Worm (Caenorhabditis elegans): ENCODE results near the gene F49F1.2.
"Not testable (repeated sequence)": the region's sequence is repeated elsewhere in the genome, so short reads cannot be mapped to it uniquely, and the experiment has no call there.

Gene F49F1.2

ce11 chrIV:4142986-4143385 is 27.2 kb downstream of the F49F1.2 start, which contains the start of gene F49F1.12:
TSS of gene F49F1.12 (minus strand) at chrIV:4143086.
- TF ChIP-seq nhr-11, ztf-11, egl-27 (tag; optimal IDR thresholded peaks at IDR 0.05): not testable (repeated sequence)

ce11 chrIV:4144784-4145183 is 29.0 kb downstream of the F49F1.2 start, which contains the start of gene R07C12.3:
TSS of gene R07C12.3 (plus strand) at chrIV:4145084.
- TF ChIP-seq nhr-25 (tag; optimal IDR thresholded peaks at IDR 0.05) (no peak), nhr-67 (tag; optimal IDR thresholded peaks at IDR 0.05) (no peak), nhr-11 (tag; optimal IDR thresholded peaks at IDR 0.05) (no peak), eor-1 (tag; optimal IDR thresholded peaks at IDR 0.05) (no peak), elt-2 (tag; optimal IDR thresholded peaks at IDR 0.05) (no peak)

ce11 chrIV:4147891-4148290 is 32.1 kb downstream of the F49F1.2 start:
- TF ChIP-seq nhr-77 (tag; optimal IDR thresholded peaks at IDR 0.05), result no peak
- TF ChIP-seq ztf-4 (tag; optimal IDR thresholded peaks at IDR 0.05), result no peak
- peak; percentile 42 for TF ChIP-seq pha-4 (tag; optimal IDR thresholded peaks at IDR 0.05)
- TF ChIP-seq pqm-1 (tag; optimal IDR thresholded peaks at IDR 0.05), result peak; percentile 83
- no peak for TF ChIP-seq ztf-11 (tag; optimal IDR thresholded peaks at IDR 0.05)
- no peak for TF ChIP-seq nhr-76 (tag; optimal IDR thresholded peaks at IDR 0.05)
- no peak for TF ChIP-seq lin-39 (tag; optimal IDR thresholded peaks at IDR 0.05)
- no peak for TF ChIP-seq sea-2 (GFP tag; optimal IDR thresholded peaks at IDR 0.05)
- peak; percentile 93 for TF ChIP-seq elt-2 (tag; optimal IDR thresholded peaks at IDR 0.05)
- no peak for TF ChIP-seq R02D3.7 (tag; optimal IDR thresholded peaks at IDR 0.05)
- no peak for TF ChIP-seq zag-1 (tag; optimal IDR thresholded peaks at IDR 0.05)
- no peak for TF ChIP-seq nhr-12 (tag; optimal IDR thresholded peaks at IDR 0.05)
- TF ChIP-seq unc-62 (GFP tag; optimal IDR thresholded peaks at IDR 0.05), result no peak
- peak; percentile 53 for TF ChIP-seq jun-1 (tag; optimal IDR thresholded peaks at IDR 0.05)
- no peak for TF ChIP-seq ceh-9 (tag; optimal IDR thresholded peaks at IDR 0.05)
- TF ChIP-seq nhr-25 (tag; optimal IDR thresholded peaks at IDR 0.05), result no peak
- no peak for TF ChIP-seq ZK546.5 (tag; optimal IDR thresholded peaks at IDR 0.05)
- TF ChIP-seq fos-1 (tag; optimal IDR thresholded peaks at IDR 0.05), result no peak

- TF ChIP-seq nfya-1 (tag; optimal IDR thresholded peaks at IDR 0.05; ENCODE audit: insufficient read depth) (no peak), elt-2 (tag; optimal IDR thresholded peaks at IDR 0.05) (peak; percentile 51), snpc-4 (tag; optimal IDR thresholded peaks at IDR 0.05) (no peak), nhr-67 (tag; optimal IDR thresholded peaks at IDR 0.05) (no peak), ztf-4 (tag; optimal IDR thresholded peaks at IDR 0.05) (no peak), egl-27 (tag; optimal IDR thresholded peaks at IDR 0.05) (no peak), ceh-16 (tag; optimal IDR thresholded peaks at IDR 0.05) (no peak), ceh-82 (tag; optimal IDR thresholded peaks at IDR 0.05) (no peak), aly-2 (tag; optimal IDR thresholded peaks at IDR 0.05) (no peak)
Measured at ce11 chrIV:4150138-4150537, 34.4 kb downstream of the F49F1.2 start.

DNA sequence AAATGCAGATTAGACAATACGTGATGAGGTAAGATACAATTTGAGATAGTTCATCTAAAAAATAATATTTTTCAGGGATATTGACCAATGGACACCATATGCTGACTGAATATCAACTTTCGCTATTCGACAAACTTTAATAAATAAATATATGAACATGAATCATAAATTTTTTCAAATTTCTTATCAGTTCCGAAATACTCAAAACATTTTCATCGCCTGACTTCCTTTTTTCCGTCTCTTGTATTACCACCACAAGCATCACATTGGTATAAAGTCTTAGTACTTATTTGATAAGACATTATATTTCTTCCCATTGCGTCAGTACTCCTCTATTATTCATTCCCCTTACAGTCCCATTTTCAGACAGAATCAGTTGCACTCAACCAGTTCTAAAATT is 36.4 kb downstream of the F49F1.2 start, which contains the start of the genes K08D10.10 and R07C12.1:
TSS of gene K08D10.10 (plus strand) at position 93 of the 400 bp plus-strand sequence.
TSS of gene R07C12.1 (plus strand) at position 314 of the 400 bp plus-strand sequence.
- peak; percentile 74 for TF ChIP-seq elt-2 (tag; optimal IDR thresholded peaks at IDR 0.05)
- peak; percentile 10 for TF ChIP-seq jun-1 (tag; optimal IDR thresholded peaks at IDR 0.05)
- no peak for TF ChIP-seq nhr-77 (tag; optimal IDR thresholded peaks at IDR 0.05)

ce11 chrIV:4154641-4155040 is 38.9 kb downstream of the F49F1.2 start, which contains the start of gene K08D10.14:
TSS of gene K08D10.14 (plus strand) at chrIV:4154941.
- peak; percentile 51 for TF ChIP-seq elt-2 (tag; optimal IDR thresholded peaks at IDR 0.05)
- TF ChIP-seq lin-15B (tag; optimal IDR thresholded peaks at IDR 0.05), result no peak

- TF ChIP-seq zag-1 (tag; optimal IDR thresholded peaks at IDR 0.05), result no peak
- no peak for TF ChIP-seq fkh-2 (tag; optimal IDR thresholded peaks at IDR 0.05)
- TF ChIP-seq nhr-12 (tag; optimal IDR thresholded peaks at IDR 0.05), result no peak
- TF ChIP-seq hmg-11 (tag; optimal IDR thresholded peaks at IDR 0.05), result no peak
- no peak for TF ChIP-seq sea-2 (GFP tag; optimal IDR thresholded peaks at IDR 0.05)
- TF ChIP-seq ceh-82 (tag; optimal IDR thresholded peaks at IDR 0.05), result no peak
- no peak for TF ChIP-seq pha-4 (tag; optimal IDR thresholded peaks at IDR 0.05)
- no peak for TF ChIP-seq egl-27 (tag; optimal IDR thresholded peaks at IDR 0.05)
- no peak for TF ChIP-seq elt-1 (tag; optimal IDR thresholded peaks at IDR 0.05)
- no peak for TF ChIP-seq tbx-2 (tag; optimal IDR thresholded peaks at IDR 0.05)
- no peak for TF ChIP-seq ama-1 (optimal IDR thresholded peaks at IDR 0.05)
- TF ChIP-seq lsy-12 (tag; optimal IDR thresholded peaks at IDR 0.05), result no peak
- TF ChIP-seq nfya-1 (tag; optimal IDR thresholded peaks at IDR 0.05; ENCODE audit: insufficient read depth), result no peak
- TF ChIP-seq ceh-28 (tag; optimal IDR thresholded peaks at IDR 0.05), result no peak
- TF ChIP-seq mml-1 (tag; optimal IDR thresholded peaks at IDR 0.05), result no peak
- no peak for TF ChIP-seq ztf-4 (tag; optimal IDR thresholded peaks at IDR 0.05)
- TF ChIP-seq nhr-237 (tag; optimal IDR thresholded peaks at IDR 0.05), result no peak
Measured at ce11 chrIV:4162121-4162520, 46.4 kb downstream of the F49F1.2 start, which contains the start of gene scrm-5. TSS of gene scrm-5 (plus strand) at chrIV:4162421.
